Comparison of ENCODE assay signal across 1 fruit fly cellular context in the genomic region with DNA sequence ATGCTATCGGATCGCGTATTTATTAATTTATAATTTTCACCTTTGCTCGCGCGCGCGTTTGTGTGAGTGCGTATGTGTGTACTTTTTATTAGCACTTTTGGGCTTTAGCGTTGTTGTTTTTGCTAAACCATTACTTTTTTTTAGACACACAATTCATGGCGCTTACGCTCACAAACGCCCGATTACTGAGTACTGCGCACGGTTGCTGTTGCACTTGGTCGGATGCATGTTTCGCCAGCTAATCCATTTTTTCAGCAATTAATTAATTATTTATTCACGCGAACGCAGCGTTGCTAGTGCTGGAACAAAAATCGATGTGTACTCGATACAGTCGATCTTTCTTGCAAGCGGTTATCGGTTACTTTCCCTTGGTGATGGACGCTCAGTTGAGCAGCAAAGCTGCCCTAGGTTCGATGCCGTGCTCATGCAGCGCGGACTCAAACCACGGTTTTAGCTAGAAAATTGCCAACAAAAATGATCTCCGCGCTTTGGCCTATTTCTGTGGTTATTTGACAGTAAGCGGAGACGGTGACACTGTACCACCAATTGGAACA.
TF ChIP-seq lines count a peak whose summit lies in the region.

TSS of gene smg (minus strand) at position 304 of the 554 bp plus-strand sequence.
TSS of gene CG5087 (plus strand) at position 499 of the 554 bp plus-strand sequence.

TF ChIP-seq in whole organism, embryonic, 481 proteins besides CTCF, POLR2A, EP300 and RAD21 (continued from another document):
- TF ChIP-seq BtbVII (GFP tag; optimal IDR thresholded peaks at IDR 0.05; lab: Kevin White, UChicago) (peak; percentile 14), GATAe (GFP tag; conservative IDR thresholded peaks at IDR 0.05; lab: Robert Waterston, UW) (no peak), CG8944 (GFP tag; optimal IDR thresholded peaks at IDR 0.05; lab: Kevin White, UChicago) (peak; percentile 45), row (GFP tag; IDR thresholded peaks at IDR 0.05; lab: Robert Waterston, UW) (peak; percentile 55), Sin3A (optimal IDR thresholded peaks at IDR 0.05; lab: Kevin White, UChicago) (peak; percentile 85), CHES-1-like (GFP tag; optimal IDR thresholded peaks at IDR 0.05; lab: Kevin White, UChicago) (peak; percentile 86), ewg (GFP tag; optimal IDR thresholded peaks at IDR 0.05; lab: Kevin White, UChicago) (peak; percentile 65), Fer3 (tag; optimal IDR thresholded peaks at IDR 0.05; lab: Kevin White, UChicago) (no peak), CG10565 (GFP tag; optimal IDR thresholded peaks at IDR 0.05; lab: Kevin White, UChicago) (no peak), D19A (tag; optimal IDR thresholded peaks at IDR 0.05; lab: Kevin White, UChicago) (peak; percentile 6), CG8359 (GFP tag; optimal IDR thresholded peaks at IDR 0.05; lab: Kevin White, UChicago; ENCODE audit: borderline replicate concordance) (no peak), fu2 (GFP tag; optimal IDR thresholded peaks at IDR 0.05; lab: Kevin White, UChicago) (peak; percentile 47), CG1603 (tag; optimal IDR thresholded peaks at IDR 0.05; lab: Kevin White, UChicago) (peak; percentile 94), gce (GFP tag; IDR thresholded peaks at IDR 0.05; lab: Robert Waterston, UW) (no peak; the same call in 2 of the 3 replicates), CG13424 (tag; optimal IDR thresholded peaks at IDR 0.05; lab: Kevin White, UChicago) (peak; percentile 38), bab2 (GFP tag; optimal IDR thresholded peaks at IDR 0.05; lab: Kevin White, UChicago) (peak; percentile 14), zf30C (GFP tag; optimal IDR thresholded peaks at IDR 0.05; lab: Kevin White, UChicago) (no peak), CoRest (tag; optimal IDR thresholded peaks at IDR 0.05; lab: Kevin White, UChicago) (peak; percentile 62), Side (GFP tag; optimal IDR thresholded peaks at IDR 0.05; lab: Kevin White, UChicago) (no peak), CG4730 (GFP tag; IDR thresholded peaks at IDR 0.05; lab: Robert Waterston, UW) (no peak), fru (optimal IDR thresholded peaks at IDR 0.05; lab: Kevin White, UChicago) (no peak), pan (optimal IDR thresholded peaks at IDR 0.05; lab: Kevin White, UChicago) (no peak), pan (GFP tag; optimal IDR thresholded peaks at IDR 0.05 in 1 of 2, IDR thresholded peaks at IDR 0.05 in 1 of 2) (peak in 1 of 2 experiments; percentile 33), CG2129 (GFP tag; IDR thresholded peaks at IDR 0.05; lab: Robert Waterston, UW; ENCODE audit: partially characterized antibody) (no peak), CG10209 (GFP tag; optimal IDR thresholded peaks at IDR 0.05; lab: Kevin White, UChicago) (no peak), CG5245 (GFP tag; optimal IDR thresholded peaks at IDR 0.05; lab: Kevin White, UChicago) (no peak), org-1 (GFP tag; optimal IDR thresholded peaks at IDR 0.05; lab: Kevin White, UChicago) (no peak), H15 (GFP tag; IDR thresholded peaks at IDR 0.05; lab: Robert Waterston, UW) (no peak), CG4617 (GFP tag; optimal IDR thresholded peaks at IDR 0.05; lab: Kevin White, UChicago; ENCODE audit: borderline replicate concordance) (peak; percentile 98), CG6683 (GFP tag; optimal IDR thresholded peaks at IDR 0.05; lab: Kevin White, UChicago) (no peak), ems (GFP tag; optimal IDR thresholded peaks at IDR 0.05; lab: Kevin White, UChicago) (peak; percentile 40), CG7963 (GFP tag; IDR thresholded peaks at IDR 0.05; lab: Robert Waterston, UW; ENCODE audit: partially characterized antibody) (peak; percentile 42; the same call in 2 of the 3 replicates), Ets97D (GFP tag; optimal IDR thresholded peaks at IDR 0.05; lab: Kevin White, UChicago) (peak; percentile 94), PHDP (tag; optimal IDR thresholded peaks at IDR 0.05; lab: Kevin White, UChicago) (no peak), fd3F (GFP tag; optimal IDR thresholded peaks at IDR 0.05; lab: Kevin White, UChicago) (no peak), maf-S (GFP tag; optimal IDR thresholded peaks at IDR 0.05; lab: Kevin White, UChicago) (peak; percentile 62), pzg (GFP tag; optimal IDR thresholded peaks at IDR 0.05; lab: Kevin White, UChicago) (peak; percentile 100), CG14710 (tag; optimal IDR thresholded peaks at IDR 0.05; lab: Kevin White, UChicago) (peak; percentile 83), sima (GFP tag; optimal IDR thresholded peaks at IDR 0.05; lab: Kevin White, UChicago) (no peak), Dref (GFP tag; IDR thresholded peaks at IDR 0.05; lab: Robert Waterston, UW) (peak; percentile 98), CG32532 (GFP tag; IDR thresholded peaks at IDR 0.05; lab: Robert Waterston, UW) (peak; percentile 45), Opbp (GFP tag; IDR thresholded peaks at IDR 0.05; lab: Robert Waterston, UW; ENCODE audit: partially characterized antibody) (peak; percentile 81), CG4404 (GFP tag; IDR thresholded peaks at IDR 0.05; lab: Robert Waterston, UW) (no peak), klu (GFP tag; IDR thresholded peaks at IDR 0.05; lab: Robert Waterston, UW) (no peak), sc (optimal IDR thresholded peaks at IDR 0.05; lab: Kevin White, UChicago) (no peak), sc (GFP tag; optimal IDR thresholded peaks at IDR 0.05; lab: Kevin White, UChicago) (no peak), CG6654 (GFP tag; optimal IDR thresholded peaks at IDR 0.05; lab: Kevin White, UChicago) (no peak), grau (tag; optimal IDR thresholded peaks at IDR 0.05; lab: Kevin White, UChicago) (peak; percentile 23), gsb (GFP tag; IDR thresholded peaks at IDR 0.05; lab: Robert Waterston, UW) (no peak), CG42726 (GFP tag; IDR thresholded peaks at IDR 0.05; lab: Robert Waterston, UW; ENCODE audit: partially characterized antibody) (peak; percentile 85; the same call in 1 of the 2 replicates), twi (tag; optimal IDR thresholded peaks at IDR 0.05; lab: Kevin White, UChicago) (no peak), CG9876 (GFP tag; optimal IDR thresholded peaks at IDR 0.05; lab: Kevin White, UChicago) (peak; percentile 46), Dek (tag; optimal IDR thresholded peaks at IDR 0.05; lab: Kevin White, UChicago) (peak; percentile 59), CG3838 (GFP tag; optimal IDR thresholded peaks at IDR 0.05; lab: Kevin White, UChicago) (no peak), tio (GFP tag; optimal IDR thresholded peaks at IDR 0.05; lab: Kevin White, UChicago) (no peak), Bgb (GFP tag; IDR thresholded peaks at IDR 0.05; lab: Robert Waterston, UW; ENCODE audit: partially characterized antibody) (peak; percentile 73; the same call in 1 of the 2 replicates), kah (GFP tag; optimal IDR thresholded peaks at IDR 0.05; lab: Kevin White, UChicago) (no peak), CG17802 (tag; optimal IDR thresholded peaks at IDR 0.05; lab: Kevin White, UChicago) (no peak), cato (GFP tag; optimal IDR thresholded peaks at IDR 0.05; lab: Kevin White, UChicago; ENCODE audit: borderline replicate concordance) (no peak), CG17328 (GFP tag; IDR thresholded peaks at IDR 0.05; lab: Robert Waterston, UW) (no peak), crc (GFP tag; optimal IDR thresholded peaks at IDR 0.05; lab: Kevin White, UChicago) (no peak), hth (optimal IDR thresholded peaks at IDR 0.05; lab: Kevin White, UChicago) (no peak), Mrtf (GFP tag; IDR thresholded peaks at IDR 0.05; lab: Robert Waterston, UW) (no peak), NC2β (GFP tag; optimal IDR thresholded peaks at IDR 0.05; lab: Kevin White, UChicago) (peak; percentile 66), lab (GFP tag; optimal IDR thresholded peaks at IDR 0.05; lab: Kevin White, UChicago) (no peak), dpn (GFP tag; optimal IDR thresholded peaks at IDR 0.05; lab: Kevin White, UChicago) (peak; percentile 49 to 73), Spps (tag; optimal IDR thresholded peaks at IDR 0.05; lab: Kevin White, UChicago) (no peak), CG10267 (tag; optimal IDR thresholded peaks at IDR 0.05; lab: Kevin White, UChicago) (peak; percentile 78), Ptx1 (GFP tag; IDR thresholded peaks at IDR 0.05; lab: Robert Waterston, UW) (no peak), Doc2 (GFP tag; IDR thresholded peaks at IDR 0.05; lab: Robert Waterston, UW) (no peak), CG3995 (GFP tag; optimal IDR thresholded peaks at IDR 0.05; lab: Kevin White, UChicago) (no peak), otp (GFP tag; IDR thresholded peaks at IDR 0.05; lab: Robert Waterston, UW) (no peak), Ssrp (tag; optimal IDR thresholded peaks at IDR 0.05; lab: Kevin White, UChicago) (no peak), tap (tag; optimal IDR thresholded peaks at IDR 0.05; lab: Kevin White, UChicago) (no peak), lola (GFP tag; optimal IDR thresholded peaks at IDR 0.05; lab: Kevin White, UChicago) (no peak), MESR4 (GFP tag; optimal IDR thresholded peaks at IDR 0.05; lab: Kevin White, UChicago) (peak; percentile 91), HLH3B (GFP tag; IDR thresholded peaks at IDR 0.05; lab: Robert Waterston, UW) (no peak), sna (GFP tag; IDR thresholded peaks at IDR 0.05; lab: Robert Waterston, UW; ENCODE audit: partially characterized antibody) (peak; percentile 56), CG10979 (tag; optimal IDR thresholded peaks at IDR 0.05; lab: Kevin White, UChicago) (no peak), ttk (GFP tag; IDR thresholded peaks at IDR 0.05; lab: Robert Waterston, UW) (no peak; the same call in 1 of the 2 replicates), CG16779 (GFP tag; IDR thresholded peaks at IDR 0.05; lab: Robert Waterston, UW) (0 out of 2 replicates have a peak, but pooled peaks have one; percentile 18), chif (GFP tag; optimal IDR thresholded peaks at IDR 0.05; lab: Kevin White, UChicago) (peak; percentile 2 to 57), Oli (tag; optimal IDR thresholded peaks at IDR 0.05; lab: Kevin White, UChicago) (no peak), insv (GFP tag; optimal IDR thresholded peaks at IDR 0.05; lab: Kevin White, UChicago) (peak in 1 of 2 experiments; percentile 92), scrt (GFP tag; optimal IDR thresholded peaks at IDR 0.05; lab: Kevin White, UChicago) (no peak), p53 (GFP tag; optimal IDR thresholded peaks at IDR 0.05; lab: Kevin White, UChicago) (peak; percentile 66), ERR (GFP tag; optimal IDR thresholded peaks at IDR 0.05; lab: Kevin White, UChicago) (peak; percentile 51), pfk (GFP tag; optimal IDR thresholded peaks at IDR 0.05; lab: Kevin White, UChicago) (no peak), nerfin-1 (tag; optimal IDR thresholded peaks at IDR 0.05; lab: Kevin White, UChicago) (no peak), TFAM (GFP tag; optimal IDR thresholded peaks at IDR 0.05; lab: Kevin White, UChicago) (no peak), CG31224 (GFP tag; IDR thresholded peaks at IDR 0.05; lab: Robert Waterston, UW) (0 out of 2 replicates have a peak, but pooled peaks have one; percentile 20), Dip2 (GFP tag; IDR thresholded peaks at IDR 0.05; lab: Robert Waterston, UW) (no peak), CrebB (tag; optimal IDR thresholded peaks at IDR 0.05; lab: Kevin White, UChicago) (peak; percentile 24), CG9817 (tag; optimal IDR thresholded peaks at IDR 0.05; lab: Kevin White, UChicago) (peak; percentile 39), CG31365 (tag; optimal IDR thresholded peaks at IDR 0.05; lab: Kevin White, UChicago) (no peak), CG13296 (GFP tag; optimal IDR thresholded peaks at IDR 0.05; lab: Kevin White, UChicago) (peak; percentile 48), stc (GFP tag; IDR thresholded peaks at IDR 0.05; lab: Robert Waterston, UW) (no peak), al (GFP tag; IDR thresholded peaks at IDR 0.05; lab: Robert Waterston, UW) (peak; percentile 27; the same call in 1 of the 2 replicates), Jarid2 (GFP tag; optimal IDR thresholded peaks at IDR 0.05; lab: Kevin White, UChicago) (peak; percentile 42)
